Worm (Caenorhabditis elegans): ENCODE measurements around the gene T27E9.2.

Gene T27E9.2

ce11 chrIII:13439415-13439814, 23.0 kb downstream of the T27E9.2 start, which contains the start of gene ciao-2B (continued):
- TF ChIP-seq mab-9 (GFP tag; IDR thresholded peaks at IDR 0.05) (no peak), nhr-12 (tag; optimal IDR thresholded peaks at IDR 0.05) (no peak), efl-1 (optimal IDR thresholded peaks at IDR 0.05) (peak; percentile 25 to 88), efl-1 (GFP tag; optimal IDR thresholded peaks at IDR 0.05 in 1 of 2) (peak; percentile 91 to 99), tbx-2 (tag; optimal IDR thresholded peaks at IDR 0.05) (peak; percentile 59), skn-1 (tag; optimal IDR thresholded peaks at IDR 0.05) (peak; percentile 19), tlp-1 (tag; optimal IDR thresholded peaks at IDR 0.05) (no peak), sox-4 (tag; optimal IDR thresholded peaks at IDR 0.05) (peak; percentile 6), nhr-11 (tag; optimal IDR thresholded peaks at IDR 0.05) (no peak), aly-2 (tag; optimal IDR thresholded peaks at IDR 0.05) (no peak), fos-1 (tag; optimal IDR thresholded peaks at IDR 0.05) (no peak), C16A3.4 (tag; optimal IDR thresholded peaks at IDR 0.05) (no peak), nhr-84 (tag; optimal IDR thresholded peaks at IDR 0.05) (no peak), grh-1 (GFP tag; IDR thresholded peaks at IDR 0.05) (no peak), nhr-90 (tag; optimal IDR thresholded peaks at IDR 0.05; ENCODE audit: poor library complexity) (peak; percentile 62), xbp-1 (tag; optimal IDR thresholded peaks at IDR 0.05) (peak; percentile 19), ama-1 (optimal IDR thresholded peaks at IDR 0.05) (no peak), mep-1 (tag; optimal IDR thresholded peaks at IDR 0.05) (peak; percentile 0), elt-3 (tag; optimal IDR thresholded peaks at IDR 0.05) (no peak), jun-1 (tag; optimal IDR thresholded peaks at IDR 0.05) (no peak), unc-98 (GFP tag; IDR thresholded peaks at IDR 0.05) (peak; percentile 9; the same call in 1 of the 2 replicates), unc-130 (tag; optimal IDR thresholded peaks at IDR 0.05) (no peak), F16B12.6 (tag; optimal IDR thresholded peaks at IDR 0.05) (no peak), fkh-4 (tag; optimal IDR thresholded peaks at IDR 0.05; ENCODE audit: borderline replicate concordance) (peak; percentile 5), zag-1 (tag; optimal IDR thresholded peaks at IDR 0.05) (no peak), rnt-1 (tag; optimal IDR thresholded peaks at IDR 0.05) (no peak), nhr-85 (tag) (peak; percentile 66), alr-1 (tag; optimal IDR thresholded peaks at IDR 0.05; ENCODE audit: borderline replicate concordance) (no peak), elt-2 (tag; optimal IDR thresholded peaks at IDR 0.05) (no peak), sptf-1 (tag; optimal IDR thresholded peaks at IDR 0.05) (no peak), hpl-2 (GFP tag; optimal IDR thresholded peaks at IDR 0.05) (no peak), dpl-1 (GFP tag; optimal IDR thresholded peaks at IDR 0.05) (peak; percentile 79 to 89 (median 87)), sup-37 (GFP tag; optimal IDR thresholded peaks at IDR 0.05) (no peak), ets-5 (GFP tag; IDR thresholded peaks at IDR 0.05) (no peak), ceh-63 (GFP tag; optimal IDR thresholded peaks at IDR 0.05) (no peak), C34B4.2 (tag; optimal IDR thresholded peaks at IDR 0.05) (no peak), lir-3 (tag; optimal IDR thresholded peaks at IDR 0.05; ENCODE audit: poor library complexity) (peak; percentile 76), pqm-1 (tag; optimal IDR thresholded peaks at IDR 0.05) (no peak), C04F5.9 (tag; optimal IDR thresholded peaks at IDR 0.05) (no peak), ztf-4 (tag; optimal IDR thresholded peaks at IDR 0.05) (no peak), aha-1 (tag; optimal IDR thresholded peaks at IDR 0.05) (no peak), nhr-47 (tag; optimal IDR thresholded peaks at IDR 0.05) (peak; percentile 70), nhr-19 (GFP tag; conservative IDR thresholded peaks at IDR 0.05) (no peak), ceh-88 (GFP tag; IDR thresholded peaks at IDR 0.05) (no peak), nhr-237 (tag; optimal IDR thresholded peaks at IDR 0.05) (no peak), pax-3 (tag; optimal IDR thresholded peaks at IDR 0.05) (no peak), nhr-28 (tag; optimal IDR thresholded peaks at IDR 0.05) (no peak), lin-35 (GFP tag; optimal IDR thresholded peaks at IDR 0.05) (peak; percentile 87 to 93), fkh-10 (GFP tag; optimal IDR thresholded peaks at IDR 0.05) (no peak), egl-13 (tag; optimal IDR thresholded peaks at IDR 0.05) (peak; percentile 15), irx-1 (tag; optimal IDR thresholded peaks at IDR 0.05) (peak; percentile 55), swsn-7 (tag; optimal IDR thresholded peaks at IDR 0.05) (no peak), snu-23 (GFP tag; optimal IDR thresholded peaks at IDR 0.05) (peak; percentile 29), dsc-1 (tag; optimal IDR thresholded peaks at IDR 0.05) (peak; percentile 52), unc-30 (tag; optimal IDR thresholded peaks at IDR 0.05) (no peak)
